Worm (Caenorhabditis elegans) whole organism, L4/young adult: ENCODE results near the gene Y40A1A.2.

Experiments
- W03F9.2 ChIP-seq: fragments of 150-350 bp; optimal IDR thresholded peaks from 2 replicates; lab custom pipeline; 2014; ENCODE audit warnings: missing biosample characterization, missing genetic modification characterization
- dao-5 ChIP-seq: sonication (generic microtip); optimal IDR thresholded peaks from 2 replicates; lab custom pipeline; 2016; ENCODE audit warnings: missing genotype, missing genetic modification characterization, moderate library complexity, missing compliant biosample characterization
- him-1 ChIP-seq: sonication (generic microtip); optimal IDR thresholded peaks from 2 replicates; lab custom pipeline; 2016; ENCODE audit warnings: missing genotype, missing genetic modification reagents, missing genetic modification characterization, missing compliant biosample characterization

DNA sequence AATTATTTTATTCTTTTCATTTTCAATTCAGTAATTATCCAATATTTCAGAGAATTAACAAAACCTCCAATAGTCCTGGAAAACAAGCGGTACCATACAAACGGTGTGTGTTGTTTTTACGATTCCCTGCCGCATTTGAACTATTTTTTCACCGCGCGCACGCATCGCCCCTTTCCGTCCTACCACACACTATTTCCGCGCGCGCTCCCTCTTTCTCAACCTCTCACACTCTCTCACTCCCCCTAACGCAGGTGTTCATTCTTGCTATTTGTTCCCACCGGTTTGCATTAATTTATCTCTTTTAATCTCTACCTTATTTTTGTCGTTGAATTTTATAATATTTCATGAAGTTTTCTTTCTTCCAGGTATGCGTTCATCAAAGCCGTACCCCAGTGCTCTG lies 12.8 kb upstream of the Y40A1A.2 start, which contains the start of gene F52D2.12:
- TF ChIP-seq dao-5 (tag; lab: Kevin White, UChicago) (no peak), W03F9.2 (no peak), him-1 (no peak)
